Worm (Caenorhabditis elegans): Measurements from ENCODE around the gene ssup-72.
"Not testable (repeated sequence)": the region's sequence is repeated elsewhere in the genome, so short reads cannot be mapped to it uniquely, and the experiment has no call there.

The ssup-72 gene

DNA sequence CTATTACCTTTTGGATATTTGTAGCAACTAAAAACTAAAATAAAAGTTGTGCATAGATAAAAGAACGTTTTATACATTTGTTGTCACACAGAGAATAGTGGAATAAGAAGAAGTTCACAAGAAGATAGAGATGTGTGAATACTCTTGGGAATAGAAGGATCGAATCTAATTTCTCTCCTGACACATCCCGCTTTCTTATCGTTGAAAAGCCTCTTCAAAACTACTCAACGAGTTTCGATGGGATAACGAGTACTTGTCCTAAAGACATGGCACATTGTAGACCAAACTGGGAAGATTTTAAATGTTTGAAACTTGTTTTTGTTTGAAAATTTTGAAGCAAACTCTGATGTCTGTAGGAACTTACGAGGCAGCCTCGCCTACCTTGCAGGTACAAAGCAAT is 3.9 kb upstream of the ssup-72 start:
- no peak for TF ChIP-seq drap-1 (GFP tag; optimal IDR thresholded peaks at IDR 0.05)
- peak; percentile 73 for TF ChIP-seq ces-1 (GFP tag; optimal IDR thresholded peaks at IDR 0.05)

DNA sequence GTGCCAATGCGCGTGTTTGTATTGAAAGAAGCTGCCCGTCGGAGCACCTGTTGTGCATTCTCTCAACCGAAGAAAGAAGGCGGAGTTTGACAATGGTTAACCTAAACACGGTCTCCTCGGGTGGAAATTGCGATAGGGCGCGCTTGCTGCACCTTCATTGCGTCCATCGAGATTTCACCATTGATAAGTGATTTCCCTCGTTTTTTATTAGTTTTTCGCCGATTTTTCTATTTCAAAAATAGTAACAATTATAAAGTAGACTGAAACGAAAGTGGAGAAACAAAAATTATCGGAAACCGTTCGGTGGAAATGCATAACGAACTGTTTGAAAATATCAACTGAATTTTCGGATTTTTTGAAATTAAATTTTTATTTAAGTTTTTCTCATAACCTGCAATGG is 1.3 kb upstream of the ssup-72 start, which contains the start of gene agr-1:
agr-1 (minus strand) TSS at position 101 of the 400 bp plus-strand sequence.
- TF ChIP-seq ceh-39, nhr-12, mep-1 (tag; optimal IDR thresholded peaks at IDR 0.05): not testable (repeated sequence)

DNA sequence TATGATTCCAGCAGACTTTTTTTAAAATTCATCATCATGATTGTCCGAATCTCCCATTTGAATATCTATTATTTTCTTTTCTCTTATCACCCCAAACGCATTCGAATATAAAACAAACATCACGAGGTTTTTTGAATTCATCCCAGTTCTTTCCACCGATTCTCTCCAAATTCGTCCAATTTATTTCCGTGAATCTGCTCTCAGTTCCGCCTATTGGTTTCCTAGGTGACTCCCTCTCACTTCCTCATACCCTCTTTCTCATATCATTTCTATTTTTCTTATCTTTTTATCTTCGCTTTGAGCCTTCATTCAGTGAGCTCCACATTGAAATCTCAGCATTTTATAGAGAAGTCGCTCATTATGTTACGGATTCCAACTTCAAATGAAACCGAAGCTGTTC is 2.7 kb downstream of the ssup-72 start, which contains the start of gene T13C2.7:
T13C2.7 (plus strand) TSS at position 301 of the 400 bp plus-strand sequence.
- TF ChIP-seq unc-39 (tag; optimal IDR thresholded peaks at IDR 0.05) (no peak), nhr-237 (tag; optimal IDR thresholded peaks at IDR 0.05) (no peak), lin-13 (tag; optimal IDR thresholded peaks at IDR 0.05) (no peak), sem-2 (GFP tag; optimal IDR thresholded peaks at IDR 0.05) (no peak), mab-5 (tag; optimal IDR thresholded peaks at IDR 0.05) (no peak), cnd-1 (tag; optimal IDR thresholded peaks at IDR 0.05) (no peak), mls-2 (tag; optimal IDR thresholded peaks at IDR 0.05) (no peak), lin-32 (GFP tag; optimal IDR thresholded peaks at IDR 0.05) (no peak), ham-2 (GFP tag; optimal IDR thresholded peaks at IDR 0.05) (no peak), pha-4 (tag; optimal IDR thresholded peaks at IDR 0.05) (no peak), ces-1 (GFP tag; optimal IDR thresholded peaks at IDR 0.05) (no peak), nhr-28 (tag; optimal IDR thresholded peaks at IDR 0.05) (no peak), ceh-43 (GFP tag; optimal IDR thresholded peaks at IDR 0.05) (no peak), zip-8 (tag; optimal IDR thresholded peaks at IDR 0.05) (no peak), flh-1 (GFP tag; optimal IDR thresholded peaks at IDR 0.05) (no peak), unc-120 (tag; optimal IDR thresholded peaks at IDR 0.05; ENCODE audit: poor library complexity, severe bottlenecking) (no peak)

DNA sequence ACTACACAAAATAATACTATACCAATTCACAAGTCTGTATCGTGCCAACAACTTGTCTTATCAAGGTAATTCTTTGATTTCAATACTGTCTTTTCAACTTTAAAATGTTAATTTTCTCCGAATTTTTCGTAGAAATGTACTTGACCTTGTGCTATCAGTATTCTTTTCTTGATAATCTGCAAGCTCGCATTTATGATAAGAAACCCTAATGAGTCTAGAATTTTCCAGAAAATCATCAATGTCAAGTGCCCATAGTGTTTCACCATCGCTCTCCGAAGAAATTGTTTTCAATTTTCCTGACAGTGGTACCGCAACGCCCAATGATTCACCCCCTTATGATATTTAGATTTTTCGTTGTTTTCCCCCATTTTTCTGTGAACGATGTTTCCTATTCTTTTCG is 4.8 kb downstream of the ssup-72 start:
- no peak for TF ChIP-seq unc-62 (GFP tag; optimal IDR thresholded peaks at IDR 0.05)

DNA sequence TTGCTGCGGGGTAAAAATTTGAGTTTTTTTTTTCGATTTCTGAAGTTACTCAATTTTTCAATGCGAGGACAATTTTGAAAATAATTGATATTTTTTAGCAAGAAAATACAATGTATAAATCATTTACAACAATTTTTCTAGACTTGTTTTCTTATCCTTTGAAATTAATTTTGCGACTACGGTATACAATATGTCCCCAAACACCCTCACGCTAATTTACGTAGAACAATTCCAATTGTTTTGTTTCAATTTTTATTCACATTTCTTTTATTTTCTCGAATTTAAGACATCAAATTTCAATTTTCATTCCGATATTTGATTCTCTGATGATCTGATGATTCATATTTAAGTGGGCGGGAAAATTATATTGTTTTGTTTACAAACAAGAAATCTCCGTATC is 5.6 kb downstream of the ssup-72 start:
- TF ChIP-seq sem-2 (GFP tag; optimal IDR thresholded peaks at IDR 0.05) (no peak), ceh-83 (GFP tag; optimal IDR thresholded peaks at IDR 0.05) (no peak)

DNA sequence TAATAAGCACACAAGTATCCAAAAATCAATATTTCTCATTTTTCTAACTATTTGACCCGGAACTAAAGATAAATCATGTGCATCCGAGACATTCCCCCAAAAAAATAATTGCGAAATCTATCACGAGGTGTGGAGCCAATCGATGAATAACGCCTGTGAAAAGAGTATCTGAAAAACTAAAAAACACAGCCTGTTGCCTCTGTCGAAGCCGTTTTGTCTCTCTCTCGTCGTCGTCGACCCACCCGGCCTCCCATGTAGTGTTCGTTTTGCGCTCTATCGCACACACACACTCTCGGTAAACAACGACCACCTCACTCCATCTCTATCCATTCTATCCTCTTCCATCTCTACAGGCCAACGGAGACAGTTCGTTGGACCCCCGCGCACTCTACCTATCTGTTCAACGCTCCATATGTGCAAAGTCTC is 6.4 kb downstream of the ssup-72 start:
- no peak for TF ChIP-seq unc-62 (GFP tag; optimal IDR thresholded peaks at IDR 0.05)
- no peak for TF ChIP-seq blmp-1 (tag; optimal IDR thresholded peaks at IDR 0.05)
- peak; percentile 9 for TF ChIP-seq hlh-1 (tag; optimal IDR thresholded peaks at IDR 0.05)
- TF ChIP-seq mep-1 (tag; optimal IDR thresholded peaks at IDR 0.05) = peak; percentile 8
- TF ChIP-seq lsy-2 (tag; optimal IDR thresholded peaks at IDR 0.05) = no peak
- no peak for TF ChIP-seq mab-5 (tag; optimal IDR thresholded peaks at IDR 0.05)
- peak; percentile 19 for TF ChIP-seq ceh-39 (tag; optimal IDR thresholded peaks at IDR 0.05)
- TF ChIP-seq ceh-83 (GFP tag; optimal IDR thresholded peaks at IDR 0.05) = no peak
- no peak for TF ChIP-seq lin-13 (tag; optimal IDR thresholded peaks at IDR 0.05)
- peak; percentile 71 for TF ChIP-seq pha-4 (tag; optimal IDR thresholded peaks at IDR 0.05)
- TF ChIP-seq unc-39 (tag; optimal IDR thresholded peaks at IDR 0.05) = no peak
- TF ChIP-seq sptf-1 (tag; optimal IDR thresholded peaks at IDR 0.05) = peak; percentile 40
- peak; percentile 36 for TF ChIP-seq cnd-1 (tag; optimal IDR thresholded peaks at IDR 0.05)
- TF ChIP-seq ztf-11 (tag; optimal IDR thresholded peaks at IDR 0.05) = no peak
- TF ChIP-seq sem-2 (GFP tag; optimal IDR thresholded peaks at IDR 0.05) = no peak

DNA sequence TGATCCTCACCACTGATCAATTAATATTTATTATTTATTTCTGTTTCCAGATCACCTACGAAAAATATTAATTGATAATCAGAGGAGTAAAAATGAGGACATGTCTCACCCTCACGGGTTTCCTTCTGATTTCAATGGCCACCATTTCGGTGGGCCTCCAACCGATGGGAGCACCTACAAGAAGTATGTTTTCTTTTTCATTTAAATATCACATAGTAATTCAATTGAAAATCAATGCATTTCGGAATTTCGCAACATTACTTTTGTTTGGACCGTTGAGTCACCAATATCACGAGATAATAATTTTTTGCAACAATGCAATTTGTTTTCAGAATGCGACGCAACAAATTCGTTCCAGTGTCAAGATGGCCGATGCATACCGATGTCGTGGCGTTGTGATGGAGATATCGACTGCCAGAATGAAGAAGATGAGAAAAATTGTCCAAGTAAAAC is 7.0 kb downstream of the ssup-72 start, which contains the start of gene gldi-2:
gldi-2 (plus strand) TSS at position 51 of the 453 bp plus-strand sequence.
- TF ChIP-seq sptf-1 (tag; optimal IDR thresholded peaks at IDR 0.05) (no peak), mab-5 (tag; optimal IDR thresholded peaks at IDR 0.05) (no peak), ceh-83 (GFP tag; optimal IDR thresholded peaks at IDR 0.05) (no peak), lsy-2 (tag; optimal IDR thresholded peaks at IDR 0.05) (no peak), snpc-4 (tag; optimal IDR thresholded peaks at IDR 0.05) (no peak), blmp-1 (tag; optimal IDR thresholded peaks at IDR 0.05) (no peak), M03D4.4 (tag; optimal IDR thresholded peaks at IDR 0.05) (no peak), unc-120 (tag; optimal IDR thresholded peaks at IDR 0.05; ENCODE audit: poor library complexity, severe bottlenecking) (no peak)

All from whole organism, mixed stage, embryonic.